Worm (Caenorhabditis elegans) whole organism, mixed stage, embryonic: Measurements from ENCODE around the gene AC8.10.
"Not testable (repeated sequence)": the region's sequence is repeated elsewhere in the genome, so short reads cannot be mapped to it uniquely, and the experiment has no call there.

Experiments used
- blmp-1 ChIP-seq: fragments of 150-350 bp; optimal IDR thresholded peaks from 2 replicates; lab custom pipeline; 2014; ENCODE audit warnings: missing biosample characterization, missing genetic modification characterization
- ces-1 ChIP-seq: fragments of 150-350 bp; optimal IDR thresholded peaks from 2 replicates; lab custom pipeline; 2014; ENCODE audit warnings: missing biosample characterization, missing genetic modification reagents, missing genetic modification characterization
- elt-3 ChIP-seq: fragments of 150-350 bp; optimal IDR thresholded peaks from 2 replicates; lab custom pipeline; 2014; ENCODE audit warnings: missing biosample characterization, missing genetic modification characterization
- lsy-2 ChIP-seq: fragments of 150-350 bp; optimal IDR thresholded peaks from 2 replicates; lab custom pipeline; 2014; ENCODE audit warnings: missing biosample characterization, missing genetic modification characterization
- mab-5 ChIP-seq: fragments of 150-350 bp; optimal IDR thresholded peaks from 2 replicates; lab custom pipeline; 2014; ENCODE audit warnings: missing biosample characterization, missing genetic modification characterization
- mep-1 ChIP-seq: fragments of 150-350 bp; optimal IDR thresholded peaks from 2 replicates; lab custom pipeline; 2017; ENCODE audit warnings: missing biosample characterization, missing genetic modification reagents, missing genetic modification characterization, inconsistent platforms
- nhr-76 ChIP-seq: sonication (generic microtip); optimal IDR thresholded peaks from 2 replicates; lab custom pipeline; 2017; ENCODE audit warnings: missing biosample characterization, missing genetic modification characterization
- snpc-4 ChIP-seq: fragments of 150-350 bp; optimal IDR thresholded peaks from 2 replicates; lab custom pipeline; 2014; ENCODE audit warnings: missing biosample characterization, missing genetic modification characterization
- sptf-1 ChIP-seq: sonication (generic microtip); optimal IDR thresholded peaks from 2 replicates; lab custom pipeline; 2017; ENCODE audit warnings: mild to moderate bottlenecking, missing genetic modification characterization, moderate library complexity, missing compliant biosample characterization
- unc-120 ChIP-seq: sonication (generic microtip); optimal IDR thresholded peaks from 2 replicates; lab custom pipeline; 2017; ENCODE audit warnings: missing genetic modification characterization, missing compliant biosample characterization; ENCODE audit not compliant: poor library complexity, severe bottlenecking
- unc-39 ChIP-seq: fragments of 150-350 bp; optimal IDR thresholded peaks from 2 replicates; lab custom pipeline; 2014; ENCODE audit warnings: missing biosample characterization, missing genetic modification characterization
- unc-62 ChIP-seq: fragments of 150-350 bp; optimal IDR thresholded peaks from 2 replicates; lab custom pipeline; 2014; ENCODE audit warnings: missing biosample characterization, missing genetic modification reagents, missing genetic modification characterization
- ztf-11 ChIP-seq: fragments of 150-350 bp; optimal IDR thresholded peaks from 2 replicates; lab custom pipeline; 2014; ENCODE audit warnings: missing biosample characterization, missing genetic modification characterization

DNA sequence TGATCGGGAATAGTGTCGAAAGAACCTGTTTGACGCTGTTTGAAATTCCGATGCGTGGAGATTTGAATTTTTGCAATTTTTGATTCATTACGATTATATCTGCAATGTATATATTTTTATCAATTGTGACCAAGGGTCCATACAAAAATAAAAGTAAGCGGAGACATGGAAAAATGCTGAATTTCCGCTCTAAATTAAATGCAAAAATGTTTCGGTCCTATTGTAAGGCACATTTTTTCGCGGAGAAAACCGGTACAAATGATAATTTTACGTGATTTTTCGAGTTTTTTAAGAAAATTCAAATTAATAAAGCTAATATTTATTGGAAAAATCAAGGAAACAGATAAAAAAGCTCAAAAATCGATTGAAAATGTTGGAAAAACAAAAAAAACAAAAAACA is 23.5 kb downstream of the AC8.10 start, which contains the start of gene set-28:
- not testable (repeated sequence) for TF ChIP-seq mep-1 (tag; lab: Kevin White, UChicago); nhr-76 (tag; lab: Kevin White, UChicago); ztf-11 (tag; lab: Kevin White, UChicago); lsy-2; unc-39; mab-5; unc-62 (GFP tag; lab: Kevin White, UChicago); snpc-4 (tag; lab: Kevin White, UChicago); unc-120 (tag; lab: Kevin White, UChicago); ces-1 (GFP tag; lab: Kevin White, UChicago); sptf-1 (tag; lab: Kevin White, UChicago); elt-3 (tag; lab: Kevin White, UChicago); blmp-1
